Fruit fly (Drosophila melanogaster) whole organism, adult: ENCODE measurements around the gene CG34301.

Experiments
- CG11617 ChIP-seq: fragments of 200-800 bp; sonication (Bioruptor generic); optimal IDR thresholded peaks from 2 replicates; lab custom pipeline; 2017; ENCODE audit warnings: mild to moderate bottlenecking, missing biosample characterization, missing genetic modification reagents, missing genetic modification characterization
- CG33017 ChIP-seq: fragments of 200-800 bp; sonication (Bioruptor generic); optimal IDR thresholded peaks from 2 replicates; lab custom pipeline; 2018; ENCODE audit warnings: missing biosample characterization, mild to moderate bottlenecking, missing genetic modification characterization, moderate library complexity
- CG7101 ChIP-seq: fragments of 200-800 bp; sonication (Bioruptor generic); optimal IDR thresholded peaks from 2 replicates; lab custom pipeline; 2018; ENCODE audit warnings: missing biosample characterization, mild to moderate bottlenecking, missing genetic modification characterization, moderate library complexity

DNA sequence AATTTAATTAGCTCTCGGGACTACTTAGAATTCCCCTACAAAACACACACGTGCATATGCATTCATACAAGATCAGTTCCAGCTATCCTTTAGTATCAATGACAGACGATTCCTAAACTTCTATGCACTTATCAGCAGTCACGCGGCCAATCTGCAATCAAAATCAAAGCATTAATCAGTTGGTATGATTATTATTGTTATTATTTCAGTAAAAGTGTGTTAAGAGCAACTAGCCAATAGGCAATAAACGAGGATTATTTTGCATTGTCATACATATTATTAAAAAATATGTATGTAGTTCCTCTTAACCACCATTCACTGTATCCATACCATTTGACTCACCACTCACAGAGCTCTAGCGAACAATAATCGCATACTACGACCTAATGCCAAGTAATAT, 49.7 kb downstream of the CG34301 start:
- TF ChIP-seq CG33017 (tag; lab: Kevin White, UChicago): peak; percentile 40
- no peak for TF ChIP-seq CG11617 (GFP tag; lab: Kevin White, UChicago)
- no peak for TF ChIP-seq CG7101
